Worm (Caenorhabditis elegans): ENCODE results near the gene F26G1.11.

DNA sequence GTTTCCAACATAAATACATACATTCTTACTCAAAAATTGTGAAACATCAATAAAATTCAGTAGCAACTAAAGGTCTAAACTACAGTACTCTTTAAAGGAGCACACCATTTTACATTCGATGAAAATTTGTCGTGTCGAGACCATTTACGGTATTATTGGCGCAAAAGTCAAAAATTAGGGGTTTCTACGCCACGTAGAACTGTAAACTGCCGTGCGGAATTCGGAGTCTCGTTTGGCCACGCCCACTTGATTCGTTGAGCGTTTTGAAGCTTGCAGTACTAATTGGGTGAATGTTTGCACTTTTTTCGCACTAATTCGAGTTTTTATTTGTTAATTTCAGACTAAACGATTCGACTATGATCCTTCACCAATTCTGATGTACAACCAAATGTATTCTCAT, 13.8 kb downstream of the F26G1.11 start:
- TF ChIP-seq dao-5 (tag; optimal IDR thresholded peaks at IDR 0.05): no peak
- TF ChIP-seq him-1 (tag; optimal IDR thresholded peaks at IDR 0.05): no peak

Measured in whole organism, L4/young adult.